Fruit fly (Drosophila melanogaster): ENCODE measurements around the gene Pde9.

- no peak for TF ChIP-seq Dll (optimal IDR thresholded peaks at IDR 0.05)
- TF ChIP-seq psq (optimal IDR thresholded peaks at IDR 0.05): no peak
- peak; percentile 8 for TF ChIP-seq CG8478 (optimal IDR thresholded peaks at IDR 0.05)
- TF ChIP-seq EcR (GFP tag; optimal IDR thresholded peaks at IDR 0.05): no peak
- TF ChIP-seq pan (optimal IDR thresholded peaks at IDR 0.05): no peak
Measured at dm6 chrX:12737057-12737734, 159.9 kb downstream of the Pde9 start.
